Worm (Caenorhabditis elegans) whole organism, L4 larva: ENCODE measurements around the gene tbc-17.

Experiments
- F10B5.3 ChIP-seq: sonication (generic microtip); optimal IDR thresholded peaks from 2 replicates; lab custom pipeline; 2016; ENCODE audit warnings: mild to moderate bottlenecking, missing genetic modification characterization, missing compliant biosample characterization
- R02D3.7 ChIP-seq: fragments of 150-350 bp; sonication (generic microtip); optimal IDR thresholded peaks from 3 replicates; lab custom pipeline; 2014; ENCODE audit warnings: missing biosample characterization, missing genetic modification characterization
- T20F7.1 ChIP-seq: fragments of 200-800 bp; sonication (Bioruptor generic); optimal IDR thresholded peaks from 2 replicates; lab custom pipeline; 2018; ENCODE audit warnings: mild to moderate bottlenecking, missing genetic modification characterization, missing compliant biosample characterization
- Y48G9A.11 ChIP-seq: fragments of 200-800 bp; sonication (Bioruptor generic); IDR thresholded peaks from 2 replicates; pipeline ENCODE4 v1.3.6; 2022; ENCODE audit warnings: missing genetic modification reagents, missing genetic modification characterization, missing compliant biosample characterization
- Y5F2A.4 ChIP-seq: fragments of 200-800 bp; sonication (Bioruptor generic); optimal IDR thresholded peaks from 2 replicates; lab custom pipeline; 2018; ENCODE audit warnings: mild to moderate bottlenecking, missing genetic modification characterization, missing compliant biosample characterization
- Y75B8A.6 ChIP-seq: fragments of 200-800 bp; sonication (Bioruptor generic); IDR thresholded peaks from 2 replicates; pipeline ENCODE4 v1.3.6; 2022; ENCODE audit warnings: missing genetic modification reagents, missing genetic modification characterization, missing compliant biosample characterization
- aha-1 ChIP-seq: fragments of 150-350 bp; peaks from one replicate; lab custom pipeline; 2014; ENCODE audit warnings: missing biosample characterization, missing genetic modification characterization
- aly-2 ChIP-seq: sonication (generic microtip); optimal IDR thresholded peaks from 2 replicates; lab custom pipeline; 2018; ENCODE audit warnings: missing biosample characterization, missing genetic modification characterization
- attf-4 ChIP-seq: sonication (generic microtip); optimal IDR thresholded peaks from 3 replicates; lab custom pipeline; 2017; ENCODE audit warnings: missing biosample characterization, missing genetic modification characterization
- ceh-44 ChIP-seq: fragments of 200-800 bp; sonication (Bioruptor generic); IDR thresholded peaks from 2 replicates; pipeline ENCODE4 v1.3.6; 2022; ENCODE audit warnings: missing genetic modification reagents, missing genetic modification characterization, missing compliant biosample characterization
- daf-12 ChIP-seq: fragments of 150-350 bp; optimal IDR thresholded peaks from 2 replicates; lab custom pipeline; 2014; ENCODE audit warnings: missing biosample characterization, missing genetic modification reagents, missing genetic modification characterization
- daf-19 ChIP-seq: fragments of 200-800 bp; sonication (Bioruptor generic); conservative IDR thresholded peaks from 2 replicates; pipeline ENCODE4 v1.3.6; 2022; ENCODE audit warnings: missing genetic modification characterization, missing compliant biosample characterization
- dpl-1 ChIP-seq: fragments of 150-350 bp; optimal IDR thresholded peaks from 2 replicates; lab custom pipeline; 2014; ENCODE audit warnings: missing biosample characterization, missing genetic modification reagents, missing genetic modification characterization
- duxl-1 ChIP-seq: sonication (generic microtip); optimal IDR thresholded peaks from 2 replicates; lab custom pipeline; 2016; ENCODE audit warnings: mild to moderate bottlenecking, missing genetic modification characterization, moderate library complexity, missing compliant biosample characterization; ENCODE audit not compliant: poor library complexity
- dve-1 ChIP-seq: sonication (generic microtip); optimal IDR thresholded peaks from 2 replicates; lab custom pipeline; 2017; ENCODE audit warnings: antibody characterized with exemption, mild to moderate bottlenecking, missing genetic modification characterization, missing compliant biosample characterization; ENCODE audit not compliant: insufficient read depth
- hlh-30 ChIP-seq: sonication (generic microtip); optimal IDR thresholded peaks from 2 replicates; lab custom pipeline; 2017; ENCODE audit warnings: antibody characterized with exemption, mild to moderate bottlenecking, missing genetic modification characterization, missing compliant biosample characterization; ENCODE audit not compliant: insufficient read depth
- hmg-1.1 ChIP-seq: fragments of 200-800 bp; sonication (Bioruptor generic); IDR thresholded peaks from 2 replicates; pipeline ENCODE4 v1.3.6; 2022; ENCODE audit warnings: missing genetic modification reagents, missing genetic modification characterization, missing compliant biosample characterization
- jun-1 ChIP-seq: fragments of 150-350 bp; optimal IDR thresholded peaks from 2 replicates; lab custom pipeline; 2014; ENCODE audit warnings: missing biosample characterization, missing genetic modification reagents, missing genetic modification characterization
- lin-1 ChIP-seq: fragments of 200-800 bp; sonication (Bioruptor generic); IDR thresholded peaks from 2 replicates; pipeline ENCODE4 v1.3.6; 2022; ENCODE audit warnings: missing genetic modification reagents, missing genetic modification characterization, missing compliant biosample characterization
- lin-38 ChIP-seq: fragments of 200-800 bp; sonication (Bioruptor generic); IDR thresholded peaks from 2 replicates; pipeline ENCODE4 v1.3.6; 2022; ENCODE audit warnings: missing genetic modification reagents, missing genetic modification characterization, missing compliant biosample characterization
- lin-39 ChIP-seq: fragments of 150-350 bp; optimal IDR thresholded peaks from 2 replicates; lab custom pipeline; 2014; ENCODE audit warnings: missing biosample characterization, missing genetic modification reagents, missing genetic modification characterization
- lsy-2 ChIP-seq, 2 experiments: fragments of 150-350 bp in 1 of 2; sonication (generic microtip) in 1 of 2; optimal IDR thresholded peaks; 2 replicates each; lab custom pipeline; 2014 to 2017; ENCODE audit warnings: missing biosample characterization in 2 of 2, missing genetic modification characterization in 2 of 2
- madf-9 ChIP-seq: fragments of 200-800 bp; sonication (Bioruptor generic); conservative IDR thresholded peaks from 2 replicates; pipeline ENCODE4 v1.3.6; 2022; ENCODE audit warnings: missing genetic modification reagents, missing genetic modification characterization, missing compliant biosample characterization
- mep-1 ChIP-seq: fragments of 150-350 bp; sonication (generic microtip); optimal IDR thresholded peaks from 3 replicates; lab custom pipeline; 2014; ENCODE audit warnings: missing biosample characterization, missing genetic modification characterization
- mes-2 ChIP-seq: sonication (generic microtip); optimal IDR thresholded peaks from 2 replicates; lab custom pipeline; 2016; ENCODE audit warnings: missing genotype, mild to moderate bottlenecking, missing genetic modification characterization, missing compliant biosample characterization; ENCODE audit not compliant: poor library complexity, severe bottlenecking
- nhr-10 ChIP-seq: fragments of 150-350 bp; optimal IDR thresholded peaks from 2 replicates; lab custom pipeline; 2014; ENCODE audit warnings: missing biosample characterization, missing genetic modification characterization
- nhr-102 ChIP-seq: sonication (generic microtip); optimal IDR thresholded peaks from 2 replicates; lab custom pipeline; 2016; ENCODE audit warnings: mild to moderate bottlenecking, missing genetic modification characterization, moderate library complexity, missing compliant biosample characterization
- nhr-25 ChIP-seq: sonication (generic microtip); optimal IDR thresholded peaks from 2 replicates; lab custom pipeline; 2017; ENCODE audit warnings: missing genetic modification characterization, mild to moderate bottlenecking, missing compliant biosample characterization, antibody characterized with exemption, moderate library complexity, borderline replicate concordance; ENCODE audit not compliant: insufficient read depth
- nhr-77 ChIP-seq: fragments of 150-350 bp; optimal IDR thresholded peaks from 2 replicates; lab custom pipeline; 2014; ENCODE audit warnings: missing biosample characterization, missing genetic modification characterization
- pha-4 ChIP-seq, 2 experiments: fragments of 150-350 bp in 1 of 2; fragments of 200-800 bp in 1 of 2; sonication (Bioruptor generic) in 1 of 2; IDR thresholded peaks in 1 of 2; optimal IDR thresholded peaks in 1 of 2; 2 replicates each; pipeline versions ENCODE4 v1.3.6 to Lab custom; 2014 to 2022; ENCODE audit warnings: missing genetic modification characterization in 2 of 2, missing genetic modification reagents in 2 of 2, missing biosample characterization in 1 of 2, missing compliant biosample characterization in 1 of 2
- rbr-2 ChIP-seq: sonication (generic microtip); optimal IDR thresholded peaks from 2 replicates; lab custom pipeline; 2016; ENCODE audit warnings: missing genotype, missing genetic modification characterization, missing compliant biosample characterization
- tag-97 ChIP-seq: fragments of 200-800 bp; sonication (Bioruptor generic); IDR thresholded peaks from 2 replicates; pipeline ENCODE4 v1.3.6; 2022; ENCODE audit warnings: missing genetic modification characterization, missing compliant biosample characterization
- unc-62 ChIP-seq, 3 experiments: fragments of 150-350 bp in 1 of 3; sonication (generic microtip); optimal IDR thresholded peaks in 2 of 3; peaks in 1 of 3; 1 replicate in 1 of 3; 2 replicates in 2 of 3; lab custom pipeline; 2014 to 2017; ENCODE audit warnings: missing biosample characterization in 3 of 3, missing genetic modification characterization in 3 of 3, missing genetic modification reagents in 3 of 3, missing genotype in 1 of 3
- zip-11 ChIP-seq: fragments of 200-800 bp; sonication (Bioruptor generic); IDR thresholded peaks from 2 replicates; pipeline ENCODE4 v1.3.6; 2022; ENCODE audit warnings: missing genetic modification characterization, missing compliant biosample characterization
- ztf-7 ChIP-seq: fragments of 150-350 bp; optimal IDR thresholded peaks from 2 replicates; lab custom pipeline; 2014; ENCODE audit warnings: missing biosample characterization, missing genetic modification characterization

Gene tbc-17

ce11 chrII:12677975-12678866 is 16.0 kb upstream of the tbc-17 start (continued):
- TF ChIP-seq Y5F2A.4: peak; percentile 32
- TF ChIP-seq daf-19 (GFP tag; lab: Robert Waterston, UW): no peak
- peak; percentile 64 for TF ChIP-seq F10B5.3
- TF ChIP-seq tag-97 (GFP tag; lab: Robert Waterston, UW): no peak
- no peak for TF ChIP-seq jun-1 (tag; lab: Kevin White, UChicago)
- TF ChIP-seq nhr-25 (tag; lab: Kevin White, UChicago): no peak
- TF ChIP-seq lin-1 (GFP tag; lab: Robert Waterston, UW): 0 out of 2 replicates have a peak, but pooled peaks have one; percentile 24
- TF ChIP-seq R02D3.7: peak; percentile 16

ce11 chrII:12678867-12679134 is 15.4 kb upstream of the tbc-17 start, which contains the start of gene Y38E10A.24:
Y38E10A.24 (plus strand) TSS chrII:12679035.
- TF ChIP-seq pha-4 (GFP tag; IDR thresholded peaks at IDR 0.05; lab: Robert Waterston, UW) (no peak), pha-4 (tag; optimal IDR thresholded peaks at IDR 0.05; lab: Kevin White, UChicago) (no peak), nhr-10 (tag; lab: Kevin White, UChicago) (no peak), aha-1 (tag; lab: Kevin White, UChicago) (no peak), Y48G9A.11 (no peak), aly-2 (tag; lab: Kevin White, UChicago) (no peak), attf-4 (tag; lab: Kevin White, UChicago) (no peak), Y75B8A.6 (no peak), nhr-25 (tag; lab: Kevin White, UChicago) (no peak), unc-62 (GFP tag; optimal IDR thresholded peaks at IDR 0.05 in 1 of 2; lab: Kevin White, UChicago) (no peak), unc-62 (tag; optimal IDR thresholded peaks at IDR 0.05; lab: Kevin White, UChicago) (no peak)

- TF ChIP-seq hlh-30: peak; percentile 8
- TF ChIP-seq madf-9 (GFP tag; lab: Robert Waterston, UW): no peak
- peak; percentile 45 for TF ChIP-seq dve-1
- TF ChIP-seq nhr-77 (tag; lab: Kevin White, UChicago): no peak
- TF ChIP-seq zip-11: no peak
- TF ChIP-seq daf-12: no peak
- TF ChIP-seq nhr-102 (tag; lab: Kevin White, UChicago): peak; percentile 27
- peak; percentile 98 for TF ChIP-seq T20F7.1 (GFP tag; lab: Kevin White, UChicago)
- TF ChIP-seq mes-2 (tag; lab: Kevin White, UChicago): peak; percentile 85
- peak; percentile 99 for TF ChIP-seq Y48G9A.11
- peak; percentile 32 for TF ChIP-seq aha-1 (tag; lab: Kevin White, UChicago)
- TF ChIP-seq lin-38: peak; percentile 72
- TF ChIP-seq lin-39 (tag; lab: Kevin White, UChicago): no peak
- peak; percentile 36 for TF ChIP-seq rbr-2 (tag; lab: Kevin White, UChicago)
- TF ChIP-seq duxl-1 (tag; lab: Kevin White, UChicago): no peak
- peak in 1 of 2 experiments; percentile 79 for TF ChIP-seq lsy-2 (tag; optimal IDR thresholded peaks at IDR 0.05; lab: Kevin White, UChicago)
- TF ChIP-seq hmg-1.1 (GFP tag; lab: Robert Waterston, UW): 0 out of 2 replicates have a peak, but pooled peaks have one; percentile 38
- TF ChIP-seq mep-1 (tag; lab: Kevin White, UChicago): peak; percentile 28
- no peak for TF ChIP-seq ceh-44 (GFP tag; lab: Robert Waterston, UW)
- peak; percentile 9 for TF ChIP-seq ztf-7 (tag; lab: Kevin White, UChicago)
- TF ChIP-seq dpl-1 (GFP tag; lab: Kevin White, UChicago): peak; percentile 90
- TF ChIP-seq R02D3.7: peak; percentile 72
- TF ChIP-seq, all 104 proteins: peak for 15
Measured at ce11 chrII:12679635-12680034, 14.6 kb upstream of the tbc-17 start, which contains the start of the genes Y38E10A.33 and cox-10. Y38E10A.33 (minus strand) TSS chrII:12679646. cox-10 (plus strand) TSS chrII:12679954.
